Worm (Caenorhabditis elegans): Measurements from ENCODE around the gene F33D4.6.

Gene F33D4.6

DNA sequence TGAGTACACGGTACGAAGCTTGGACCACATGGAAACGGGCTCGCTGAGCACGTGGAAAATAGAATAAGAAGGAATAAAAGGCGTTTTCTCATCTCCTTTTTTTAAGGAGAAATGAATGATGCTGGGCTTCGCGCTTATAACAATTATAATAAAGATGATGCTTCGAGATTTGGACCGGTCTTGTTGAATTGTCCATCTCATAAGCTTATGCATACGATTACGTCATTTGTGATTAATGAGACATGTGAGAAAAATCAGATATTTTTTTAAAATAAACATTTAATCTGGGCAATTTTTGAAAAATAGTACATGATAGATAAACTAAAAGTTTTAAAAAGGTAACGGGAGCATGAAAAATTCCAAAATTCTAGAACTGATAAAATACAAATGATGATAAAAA is 39.4 kb upstream of the F33D4.6 start, which contains the start of gene C46A5.4:
C46A5.4 (minus strand) TSS at position 101 of the 400 bp plus-strand sequence.
- TF ChIP-seq nhr-27 (tag; optimal IDR thresholded peaks at IDR 0.05) (no peak), C06A6.2 (GFP tag; conservative IDR thresholded peaks at IDR 0.05) (no peak), dpff-1 (tag; optimal IDR thresholded peaks at IDR 0.05) (no peak), lag-1 (GFP tag; IDR thresholded peaks at IDR 0.05) (no peak), zfh-2 (GFP tag; conservative IDR thresholded peaks at IDR 0.05) (no peak), xnd-1 (tag; optimal IDR thresholded peaks at IDR 0.05) (no peak), ceh-40 (GFP tag; IDR thresholded peaks at IDR 0.05) (no peak), C17E4.6 (GFP tag; IDR thresholded peaks at IDR 0.05) (no peak), snpc-3.4 (tag; optimal IDR thresholded peaks at IDR 0.05) (no peak), die-1 (tag; optimal IDR thresholded peaks at IDR 0.05) (no peak), gei-17 (GFP tag; optimal IDR thresholded peaks at IDR 0.05) (no peak), lin-26 (GFP tag; IDR thresholded peaks at IDR 0.05) (no peak), bed-2 (GFP tag; IDR thresholded peaks at IDR 0.05) (no peak), ztf-26 (tag; optimal IDR thresholded peaks at IDR 0.05) (no peak), lsy-27 (tag; optimal IDR thresholded peaks at IDR 0.05; ENCODE audit: borderline replicate concordance, insufficient read depth) (no peak), lin-40 (tag; optimal IDR thresholded peaks at IDR 0.05) (no peak), Y95B8A.8 (GFP tag; IDR thresholded peaks at IDR 0.05) (no peak), nhr-90 (tag; optimal IDR thresholded peaks at IDR 0.05) (no peak)

DNA sequence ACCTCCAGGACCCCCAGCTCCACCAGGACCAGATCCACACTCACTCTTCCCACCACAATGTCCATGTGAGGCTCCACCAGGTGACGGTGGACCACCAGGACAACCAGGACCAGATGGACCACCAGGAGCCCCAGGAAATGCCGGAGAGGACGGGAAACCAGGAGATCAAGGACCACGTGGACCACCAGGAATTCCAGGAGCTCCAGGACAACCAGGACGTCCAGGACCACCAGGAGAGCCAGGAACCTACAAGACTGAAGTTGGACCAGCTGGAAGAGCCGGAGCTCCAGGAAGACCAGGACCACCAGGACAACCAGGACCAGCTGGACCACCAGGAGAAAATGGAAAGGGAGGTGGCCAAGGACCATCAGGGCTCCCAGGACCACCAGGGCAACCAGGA is 36.3 kb upstream of the F33D4.6 start:
- TF ChIP-seq snpc-4 (GFP tag; optimal IDR thresholded peaks at IDR 0.05) (no peak), snpc-4 (tag; optimal IDR thresholded peaks at IDR 0.05) (no peak), aptf-2 (GFP tag; conservative IDR thresholded peaks at IDR 0.05) (no peak), egrh-3 (GFP tag; IDR thresholded peaks at IDR 0.05) (peak; percentile 75; the same call in 1 of the 2 replicates)

DNA sequence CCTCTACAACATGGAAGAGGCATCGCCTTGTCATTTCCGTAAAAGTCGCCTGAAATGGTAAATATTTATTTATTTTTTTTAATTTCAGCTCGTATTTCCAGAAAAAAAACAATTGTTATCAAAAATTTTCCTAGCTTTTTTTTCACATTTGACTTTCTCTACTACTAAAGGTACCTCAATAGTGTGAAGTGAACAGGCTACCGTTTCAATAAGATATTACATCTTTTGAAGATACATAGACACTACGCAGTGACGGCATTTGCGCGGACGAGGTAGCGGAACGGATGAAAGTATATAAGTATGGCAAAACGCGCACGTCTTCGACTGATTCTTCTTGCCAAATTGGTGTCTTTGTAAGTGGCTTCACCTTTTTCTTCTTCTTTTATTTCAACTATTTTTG is 35.3 kb upstream of the F33D4.6 start, which contains the start of gene col-14:
col-14 (plus strand) TSS at position 301 of the 400 bp plus-strand sequence.
- TF ChIP-seq mel-28 (tag; optimal IDR thresholded peaks at IDR 0.05; ENCODE audit: borderline replicate concordance) (no peak), ceh-100 (GFP tag; IDR thresholded peaks at IDR 0.05) (no peak), rec-8 (tag; optimal IDR thresholded peaks at IDR 0.05) (no peak)

DNA sequence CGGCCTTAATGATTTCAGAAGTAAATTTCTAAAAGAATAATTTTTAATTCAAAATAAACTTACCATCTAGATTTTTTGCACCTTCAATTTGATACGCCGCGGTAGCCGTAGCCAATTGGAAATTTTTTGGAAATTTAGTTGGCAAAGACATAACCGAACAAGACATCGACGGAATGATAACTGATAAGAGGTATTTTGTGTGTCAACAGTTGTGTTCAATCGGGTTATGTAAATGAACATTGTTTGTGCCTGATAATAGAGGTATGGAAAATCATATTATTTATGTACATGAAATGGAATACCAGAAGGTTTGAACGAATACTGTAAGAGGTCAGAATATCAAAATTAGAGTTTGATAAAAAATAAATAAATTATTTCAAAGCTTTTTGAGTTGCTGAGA is 30.0 kb upstream of the F33D4.6 start, which contains the start of gene klo-1:
klo-1 (minus strand) TSS at position 388 of the 400 bp plus-strand sequence.
- TF ChIP-seq snpc-4 (GFP tag; optimal IDR thresholded peaks at IDR 0.05) (no peak), snpc-4 (tag; optimal IDR thresholded peaks at IDR 0.05) (no peak), hmg-1.2 (GFP tag; IDR thresholded peaks at IDR 0.05) (no peak), D2030.7 (GFP tag; IDR thresholded peaks at IDR 0.05) (no peak), madf-8 (GFP tag; conservative IDR thresholded peaks at IDR 0.05) (no peak), sptf-2 (GFP tag; optimal IDR thresholded peaks at IDR 0.05) (no peak), nhr-80 (tag; optimal IDR thresholded peaks at IDR 0.05) (peak; percentile 77), F33H1.4 (GFP tag; IDR thresholded peaks at IDR 0.05) (no peak), ceh-100 (GFP tag; IDR thresholded peaks at IDR 0.05) (no peak)

DNA sequence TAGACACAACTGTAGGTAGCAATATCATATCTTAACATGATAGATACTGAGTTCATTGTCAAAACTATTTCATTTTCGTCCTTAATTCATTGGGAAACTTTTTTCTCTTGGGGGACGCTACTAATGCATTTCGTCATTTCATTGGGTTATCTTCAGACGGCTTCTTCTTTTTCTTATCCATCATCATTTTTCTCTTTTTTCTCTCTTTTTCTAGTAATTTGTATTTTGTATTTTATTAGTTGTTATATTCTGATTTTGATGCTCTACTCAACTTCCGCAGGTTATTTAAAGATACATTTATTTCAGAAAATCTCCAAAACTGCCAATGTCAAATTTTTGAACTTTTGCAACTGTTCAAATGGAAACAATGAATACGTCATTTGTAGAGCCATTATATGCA is 25.7 kb upstream of the F33D4.6 start, which contains the start of gene npr-35:
npr-35 (plus strand) TSS at position 301 of the 400 bp plus-strand sequence.
- no peak for TF ChIP-seq F37B4.10 (GFP tag; IDR thresholded peaks at IDR 0.05)
- no peak for TF ChIP-seq sdz-38 (tag; optimal IDR thresholded peaks at IDR 0.05)
- no peak for TF ChIP-seq snpc-1.3 (tag; optimal IDR thresholded peaks at IDR 0.05; ENCODE audit: insufficient read depth)
- TF ChIP-seq F49E8.2 (tag; optimal IDR thresholded peaks at IDR 0.05; ENCODE audit: insufficient read depth) = no peak
- TF ChIP-seq ama-1 (optimal IDR thresholded peaks at IDR 0.05) = no peak
- no peak for TF ChIP-seq ama-1 (GFP tag; optimal IDR thresholded peaks at IDR 0.05)
- no peak for TF ChIP-seq hmg-20 (GFP tag; IDR thresholded peaks at IDR 0.05)
